Fruit fly (Drosophila melanogaster) whole organism, embryonic: ENCODE results near the gene CG4576.

Source experiments
- Asciz ChIP-seq: fragments of 200-800 bp; sonication (Bioruptor generic); optimal IDR thresholded peaks from 2 replicates; lab custom pipeline; 2017; ENCODE audit warnings: missing biosample characterization, mild to moderate bottlenecking, missing genetic modification characterization, missing genetic modification reagents
- CG10462 ChIP-seq: fragments of 200-800 bp; sonication (Bioruptor generic); optimal IDR thresholded peaks from 2 replicates; lab custom pipeline; 2016; ENCODE audit warnings: missing biosample characterization, missing genetic modification characterization
- CG12071 ChIP-seq: fragments of 200-800 bp; sonication (Bioruptor generic); optimal IDR thresholded peaks from 3 replicates; lab custom pipeline; 2018; ENCODE audit warnings: missing biosample characterization, mild to moderate bottlenecking, missing genetic modification characterization
- CG14710 ChIP-seq: fragments of 200-800 bp; sonication (Bioruptor generic); optimal IDR thresholded peaks from 3 replicates; lab custom pipeline; 2019; ENCODE audit warnings: missing biosample characterization, mild to moderate bottlenecking, missing genetic modification characterization, moderate library complexity
- CG14860 ChIP-seq: fragments of 200-800 bp; sonication (Bioruptor generic); IDR thresholded peaks from 3 replicates; pipeline ENCODE4 v1.3.6; 2022; ENCODE audit warnings: missing biosample characterization, missing genetic modification characterization; ENCODE audit not compliant: partially characterized antibody
- CG16815 ChIP-seq: fragments of 200-800 bp; sonication (Bioruptor generic); optimal IDR thresholded peaks from 3 replicates; lab custom pipeline; 2017; ENCODE audit warnings: missing biosample characterization, mild to moderate bottlenecking, missing genetic modification characterization
- CG17328 ChIP-seq: fragments of 200-800 bp; sonication (Bioruptor generic); IDR thresholded peaks from 2 replicates; pipeline ENCODE4 v1.3.6; 2022; ENCODE audit warnings: missing biosample characterization, missing genetic modification characterization
- CG17359 ChIP-seq: fragments of 200-800 bp; sonication (Bioruptor generic); optimal IDR thresholded peaks from 3 replicates; lab custom pipeline; 2018; ENCODE audit warnings: missing biosample characterization, mild to moderate bottlenecking, missing genetic modification characterization, moderate library complexity
- CG1832 ChIP-seq: fragments of 200-800 bp; sonication (Bioruptor generic); optimal IDR thresholded peaks from 2 replicates; lab custom pipeline; 2017; ENCODE audit warnings: missing biosample characterization, mild to moderate bottlenecking, missing genetic modification characterization, inconsistent platforms
- CG31224 ChIP-seq: fragments of 200-800 bp; sonication (Bioruptor generic); IDR thresholded peaks from 2 replicates; pipeline ENCODE4 v1.3.6; 2022; ENCODE audit warnings: missing biosample characterization, missing genetic modification characterization
- CG32772 ChIP-seq: fragments of 200-800 bp; sonication (Bioruptor generic); IDR thresholded peaks from 2 replicates; pipeline ENCODE4 v1.3.6; 2022; ENCODE audit warnings: missing biosample characterization, missing genetic modification characterization
- CG3407 ChIP-seq: fragments of 200-800 bp; sonication (Bioruptor generic); optimal IDR thresholded peaks from 2 replicates; lab custom pipeline; 2018; ENCODE audit warnings: missing biosample characterization, mild to moderate bottlenecking, missing genetic modification characterization
- CG34376 ChIP-seq: fragments of 200-800 bp; sonication (Bioruptor generic); optimal IDR thresholded peaks from 2 replicates; lab custom pipeline; 2018; ENCODE audit warnings: missing biosample characterization, mild to moderate bottlenecking, missing genetic modification characterization
- CG4404 ChIP-seq: fragments of 200-800 bp; sonication (Bioruptor generic); IDR thresholded peaks from 2 replicates; pipeline ENCODE4 v1.3.6; 2022; ENCODE audit warnings: missing biosample characterization, missing genetic modification characterization
- CG4617 ChIP-seq: fragments of 200-800 bp; sonication (Bioruptor generic); optimal IDR thresholded peaks from 3 replicates; lab custom pipeline; 2016; ENCODE audit warnings: missing biosample characterization, missing genetic modification characterization, borderline replicate concordance
- CG4820 ChIP-seq: fragments of 200-800 bp; sonication (Bioruptor generic); optimal IDR thresholded peaks from 3 replicates; lab custom pipeline; 2016; ENCODE audit warnings: missing biosample characterization, missing genetic modification characterization
- CG6813 ChIP-seq: fragments of 200-800 bp; sonication (Bioruptor generic); optimal IDR thresholded peaks from 2 replicates; lab custom pipeline; 2017; ENCODE audit warnings: missing biosample characterization, missing genetic modification characterization, mild to moderate bottlenecking, moderate library complexity, missing genetic modification reagents
- CG7556 ChIP-seq: fragments of 200-800 bp; sonication (Bioruptor generic); optimal IDR thresholded peaks from 2 replicates; lab custom pipeline; 2017; ENCODE audit warnings: missing biosample characterization, mild to moderate bottlenecking, missing genetic modification characterization
- CG7786 ChIP-seq: fragments of 200-800 bp; sonication (Bioruptor generic); optimal IDR thresholded peaks from 2 replicates; lab custom pipeline; 2016; ENCODE audit warnings: missing biosample characterization, missing genetic modification characterization
- CG9215 ChIP-seq: fragments of 200-800 bp; sonication (Bioruptor generic); IDR thresholded peaks from 2 replicates; pipeline ENCODE4 v1.3.6; 2022; ENCODE audit warnings: missing biosample characterization, missing genetic modification characterization
- CTCF ChIP-seq: fragments of 200-800 bp; sonication (Bioruptor generic); optimal IDR thresholded peaks from 2 replicates; lab custom pipeline; 2017; ENCODE audit warnings: missing biosample characterization, mild to moderate bottlenecking, missing genetic modification characterization, moderate library complexity
- Dip2 ChIP-seq: fragments of 200-800 bp; sonication (Bioruptor generic); IDR thresholded peaks from 2 replicates; pipeline ENCODE4 v1.3.6; 2022; ENCODE audit warnings: missing biosample characterization, missing genetic modification characterization
- Doc2 ChIP-seq: fragments of 200-800 bp; sonication (Bioruptor generic); IDR thresholded peaks from 2 replicates; pipeline ENCODE4 v1.3.6; 2022; ENCODE audit warnings: missing biosample characterization, missing genetic modification characterization
- E2f2 ChIP-seq: fragments of 200-800 bp; sonication (Bioruptor generic); IDR thresholded peaks from 2 replicates; pipeline ENCODE4 v1.3.6; 2022; ENCODE audit warnings: missing biosample characterization, missing genetic modification characterization
- GATAe ChIP-seq: fragments of 200-800 bp; sonication (Bioruptor generic); conservative IDR thresholded peaks from 2 replicates; pipeline ENCODE4 v1.3.6; 2022; ENCODE audit warnings: missing biosample characterization, missing genetic modification characterization
- HmgD ChIP-seq: fragments of 200-800 bp; sonication (Bioruptor generic); optimal IDR thresholded peaks from 3 replicates; lab custom pipeline; 2016; ENCODE audit warnings: missing biosample characterization, missing genetic modification characterization
- Kr ChIP-seq: fragments of 200-800 bp; sonication (Bioruptor generic); optimal IDR thresholded peaks from 2 replicates; lab custom pipeline; 2017; ENCODE audit warnings: missing biosample characterization, mild to moderate bottlenecking, missing genetic modification characterization
- Lpt ChIP-seq: fragments of >200 bp; optimal IDR thresholded peaks from 2 replicates; lab custom pipeline; 2018; ENCODE audit warnings: missing biosample characterization, missing genetic modification characterization
- Meics ChIP-seq: fragments of 200-800 bp; sonication (Bioruptor generic); optimal IDR thresholded peaks from 2 replicates; lab custom pipeline; 2017; ENCODE audit warnings: missing biosample characterization, mild to moderate bottlenecking, missing genetic modification characterization
- NFAT ChIP-seq: fragments of 200-800 bp; sonication (Bioruptor generic); IDR thresholded peaks from 2 replicates; pipeline ENCODE4 v1.3.6; 2022; ENCODE audit warnings: missing biosample characterization, missing genetic modification characterization
- Rfx ChIP-seq: fragments of 200-800 bp; sonication (Bioruptor generic); IDR thresholded peaks from 2 replicates; pipeline ENCODE4 v1.3.6; 2022; ENCODE audit warnings: missing biosample characterization, missing genetic modification characterization
- Scr ChIP-seq: fragments of 200-800 bp; sonication (Bioruptor generic); IDR thresholded peaks from 2 replicates; pipeline ENCODE4 v1.3.6; 2022; ENCODE audit warnings: missing biosample characterization, missing genetic modification characterization; ENCODE audit not compliant: partially characterized antibody
- YL-1 ChIP-seq: fragments of 200-800 bp; sonication (Bioruptor generic); optimal IDR thresholded peaks from 3 replicates; lab custom pipeline; 2017; ENCODE audit warnings: missing biosample characterization, mild to moderate bottlenecking, missing genetic modification characterization
- ara ChIP-seq: fragments of 200-800 bp; sonication (Bioruptor generic); IDR thresholded peaks from 2 replicates; pipeline ENCODE4 v1.3.6; 2022; ENCODE audit warnings: missing biosample characterization, missing genetic modification characterization
- ase ChIP-seq: fragments of 200-800 bp; sonication (Bioruptor generic); IDR thresholded peaks from 3 replicates; pipeline ENCODE4 v1.3.6; 2022; ENCODE audit warnings: missing biosample characterization, missing genetic modification characterization
- bsh ChIP-seq, 2 experiments: fragments of 200-800 bp; sonication (Bioruptor generic); optimal IDR thresholded peaks; 2 replicates each; lab custom pipeline; 2017 to 2018; ENCODE audit warnings: mild to moderate bottlenecking in 2 of 2, missing biosample characterization in 2 of 2, missing genetic modification characterization in 2 of 2, moderate library complexity in 1 of 2
- ci ChIP-seq: fragments of 200-800 bp; sonication (Bioruptor generic); IDR thresholded peaks from 3 replicates; pipeline ENCODE4 v1.3.6; 2022; ENCODE audit warnings: missing biosample characterization, missing genetic modification characterization
- dmrt99B ChIP-seq: fragments of 200-800 bp; sonication (Bioruptor generic); optimal IDR thresholded peaks from 2 replicates; lab custom pipeline; 2018; ENCODE audit warnings: missing biosample characterization, mild to moderate bottlenecking, missing genetic modification characterization, moderate library complexity
- dysf ChIP-seq: fragments of 200-800 bp; sonication (Bioruptor generic); IDR thresholded peaks from 3 replicates; pipeline ENCODE4 v1.3.6; 2022; ENCODE audit warnings: missing biosample characterization, missing genetic modification characterization
- kni ChIP-seq: fragments of 200-800 bp; sonication (Bioruptor generic); optimal IDR thresholded peaks from 3 replicates; lab custom pipeline; 2017; ENCODE audit warnings: mild to moderate bottlenecking, missing biosample characterization, missing genetic modification reagents, missing genetic modification characterization
- lab ChIP-seq: fragments of 200-800 bp; sonication (Bioruptor generic); optimal IDR thresholded peaks from 3 replicates; lab custom pipeline; 2017; ENCODE audit warnings: missing biosample characterization, missing genetic modification characterization, mild to moderate bottlenecking, moderate library complexity, missing genetic modification reagents
- nerfin-1 ChIP-seq: fragments of 200-800 bp; sonication (Bioruptor generic); optimal IDR thresholded peaks from 3 replicates; lab custom pipeline; 2019; ENCODE audit warnings: missing biosample characterization, mild to moderate bottlenecking, missing genetic modification characterization, moderate library complexity
- phol ChIP-seq: fragments of 200-800 bp; sonication (Bioruptor generic); optimal IDR thresholded peaks from 3 replicates; lab custom pipeline; 2018; ENCODE audit warnings: missing biosample characterization, mild to moderate bottlenecking, missing genetic modification characterization, moderate library complexity
- sob ChIP-seq: fragments of 200-800 bp; sonication (Bioruptor generic); IDR thresholded peaks from 2 replicates; pipeline ENCODE4 v1.3.6; 2022; ENCODE audit warnings: missing biosample characterization, missing genetic modification characterization
- stwl ChIP-seq: fragments of 200-800 bp; sonication (Bioruptor generic); optimal IDR thresholded peaks from 3 replicates; lab custom pipeline; 2018; ENCODE audit warnings: missing biosample characterization, mild to moderate bottlenecking, missing genetic modification characterization, moderate library complexity
- tll ChIP-seq, 2 experiments: fragments of 200-800 bp in 1 of 2; fragments of >200 bp in 1 of 2; sonication (Bioruptor generic) in 1 of 2; optimal IDR thresholded peaks; 2 replicates each; lab custom pipeline; 2017 to 2019; ENCODE audit warnings: missing biosample characterization in 2 of 2, missing genetic modification characterization in 2 of 2, mild to moderate bottlenecking in 1 of 2, moderate library complexity in 1 of 2
- toy ChIP-seq: fragments of 200-800 bp; sonication (Bioruptor generic); IDR thresholded peaks from 2 replicates; pipeline ENCODE4 v1.3.6; 2022; ENCODE audit warnings: missing biosample characterization, missing genetic modification characterization
- vfl ChIP-seq: fragments of 200-800 bp; sonication (Bioruptor generic); optimal IDR thresholded peaks from 2 replicates; lab custom pipeline; 2016; ENCODE audit warnings: missing biosample characterization, missing genetic modification characterization
- vnd ChIP-seq: fragments of 200-800 bp; sonication (Bioruptor generic); IDR thresholded peaks from 3 replicates; pipeline ENCODE4 v1.3.6; 2022; ENCODE audit warnings: missing biosample characterization, missing genetic modification characterization; ENCODE audit not compliant: partially characterized antibody
- zen ChIP-seq: fragments of 200-800 bp; sonication (Bioruptor generic); optimal IDR thresholded peaks from 3 replicates; lab custom pipeline; 2018; ENCODE audit warnings: missing biosample characterization, mild to moderate bottlenecking, missing genetic modification characterization, moderate library complexity

CG4576 gene

dm6 chr3R:15793372-15793802, 32.2 kb upstream of the CG4576 start, which contains the start of gene nsl1 (continued):
- no peak for TF ChIP-seq CG7786 (GFP tag; lab: Kevin White, UChicago)
- TF ChIP-seq Asciz (GFP tag; lab: Kevin White, UChicago), result no peak
- peak; percentile 41; the same call in 1 of the 2 replicates for TF ChIP-seq CG32772 (GFP tag; lab: Robert Waterston, UW)
- peak; percentile 87 for TF ChIP-seq stwl (tag; lab: Kevin White, UChicago)
- no peak for TF ChIP-seq CG31224 (GFP tag; lab: Robert Waterston, UW)
- TF ChIP-seq E2f2 (GFP tag; lab: Robert Waterston, UW), result peak; percentile 61
- TF ChIP-seq CG17359, result no peak
- no peak for TF ChIP-seq toy (GFP tag; lab: Robert Waterston, UW)
- no peak for TF ChIP-seq Dip2
- TF ChIP-seq bsh (GFP tag; optimal IDR thresholded peaks at IDR 0.05; lab: Kevin White, UChicago), result peak in 1 of 2 experiments; percentile 31
- TF ChIP-seq vnd (GFP tag; lab: Robert Waterston, UW), result peak; percentile 98
- peak; percentile 94 for TF ChIP-seq YL-1
- peak; percentile 64 for TF ChIP-seq lab (GFP tag; lab: Kevin White, UChicago)
- TF ChIP-seq CG16815 (GFP tag; lab: Kevin White, UChicago), result no peak
- TF ChIP-seq kni, result peak; percentile 46
- peak; percentile 98 for TF ChIP-seq Scr (GFP tag; lab: Robert Waterston, UW)
- TF ChIP-seq zen (tag; lab: Kevin White, UChicago), result peak; percentile 72
- no peak for TF ChIP-seq dmrt99B (tag; lab: Kevin White, UChicago)
- peak; percentile 48 for TF ChIP-seq sob (GFP tag; lab: Robert Waterston, UW)
- peak; percentile 97 for TF ChIP-seq CG14860 (GFP tag; lab: Robert Waterston, UW)
- TF ChIP-seq Kr (GFP tag; lab: Kevin White, UChicago), result no peak
- peak; percentile 47 for TF ChIP-seq CTCF
- TF ChIP-seq CG10462, result peak; percentile 54
- TF ChIP-seq Meics (GFP tag; lab: Kevin White, UChicago), result peak; percentile 9
- TF ChIP-seq GATAe (GFP tag; lab: Robert Waterston, UW), result no peak; the same call in 1 of the 2 replicates
- TF ChIP-seq CG4820 (GFP tag; lab: Kevin White, UChicago), result peak; percentile 14
- TF ChIP-seq tll (GFP tag; optimal IDR thresholded peaks at IDR 0.05; lab: Kevin White, UChicago), result peak in 1 of 2 experiments; percentile 53
- no peak for TF ChIP-seq CG7556 (GFP tag; lab: Kevin White, UChicago)
- peak; percentile 25; the same call in 1 of the 2 replicates for TF ChIP-seq ara (GFP tag; lab: Robert Waterston, UW)
- peak; percentile 8 for TF ChIP-seq CG34376 (GFP tag; lab: Kevin White, UChicago)
- TF ChIP-seq CG4404 (GFP tag; lab: Robert Waterston, UW), result peak; percentile 38; the same call in 1 of the 2 replicates
- no peak for TF ChIP-seq NFAT (GFP tag; lab: Robert Waterston, UW)
- no peak for TF ChIP-seq CG3407 (GFP tag; lab: Kevin White, UChicago)
- peak; percentile 53; the same call in 1 of the 3 replicates for TF ChIP-seq ci (GFP tag; lab: Robert Waterston, UW)
- TF ChIP-seq Lpt (GFP tag; lab: Kevin White, UChicago), result no peak
- TF ChIP-seq Rfx (GFP tag; lab: Robert Waterston, UW), result peak; percentile 56; the same call in 1 of the 2 replicates
- TF ChIP-seq HmgD (GFP tag; lab: Kevin White, UChicago), result peak; percentile 54
- TF ChIP-seq dysf (GFP tag; lab: Robert Waterston, UW), result 0 out of 3 replicates have a peak, but pooled peaks have one; percentile 8
- TF ChIP-seq CG1832 (GFP tag; lab: Kevin White, UChicago), result peak; percentile 99
- TF ChIP-seq CG14710 (tag; lab: Kevin White, UChicago), result peak; percentile 74
- peak; percentile 40 for TF ChIP-seq CG4617
- peak; percentile 28 for TF ChIP-seq nerfin-1
- no peak for TF ChIP-seq Doc2 (GFP tag; lab: Robert Waterston, UW)
- TF ChIP-seq phol (tag; lab: Kevin White, UChicago), result peak; percentile 62
- TF ChIP-seq CG9215 (GFP tag; lab: Robert Waterston, UW), result peak; percentile 48
- TF ChIP-seq vfl (GFP tag; lab: Kevin White, UChicago), result no peak
- 0 out of 3 replicates have a peak, but pooled peaks have one; percentile 25 for TF ChIP-seq ase (GFP tag; lab: Robert Waterston, UW)
- TF ChIP-seq CG6813 (GFP tag; lab: Kevin White, UChicago), result peak; percentile 4
- TF ChIP-seq CG17328 (GFP tag; lab: Robert Waterston, UW), result peak; percentile 47; the same call in 1 of the 2 replicates
- TF ChIP-seq CG12071 (GFP tag; lab: Kevin White, UChicago), result no peak
